Fruit fly (Drosophila melanogaster): ENCODE measurements around the gene Mrm2.

- TF ChIP-seq EcR (GFP tag; optimal IDR thresholded peaks at IDR 0.05), result no peak
- TF ChIP-seq psq (optimal IDR thresholded peaks at IDR 0.05), result no peak
- no peak for TF ChIP-seq CG8478 (optimal IDR thresholded peaks at IDR 0.05)
- no peak for TF ChIP-seq pan (optimal IDR thresholded peaks at IDR 0.05)
Observed at dm6 chr3R:19859370-19860033, 1.9 kb upstream of the Mrm2 start.
